Comparison of ENCODE assay signal across 2 worm cellular contexts in genomic region chrIII:7162065-7162762, ce11.
TF ChIP-seq lines count a peak whose summit lies in the region.

Gene syf-2 (minus strand): TSS chrIII:7162115.
Gene K04G7.1 (plus strand): TSS chrIII:7162712.

TF ChIP-seq in whole organism, L4 larva, 104 proteins besides CTCF, POLR2A, EP300 and RAD21 (continued from another document):
- no peak for TF ChIP-seq dmd-8 (GFP tag; IDR thresholded peaks at IDR 0.05; lab: Robert Waterston, UW)
- peak; percentile 63 for TF ChIP-seq lin-1 (GFP tag; IDR thresholded peaks at IDR 0.05; lab: Robert Waterston, UW)
- peak; percentile 67; the same call in 1 of the 2 replicates for TF ChIP-seq egl-43 (GFP tag; IDR thresholded peaks at IDR 0.05; lab: Robert Waterston, UW)
- TF ChIP-seq arid-1 (GFP tag; conservative IDR thresholded peaks at IDR 0.05; lab: Robert Waterston, UW) = peak; percentile 78
- peak; percentile 80 for TF ChIP-seq zfp-2 (tag; optimal IDR thresholded peaks at IDR 0.05; lab: Kevin White, UChicago)
- peak; percentile 2 for TF ChIP-seq zag-1 (tag; optimal IDR thresholded peaks at IDR 0.05; lab: Kevin White, UChicago)
- no peak for TF ChIP-seq php-3 (GFP tag; IDR thresholded peaks at IDR 0.05; lab: Robert Waterston, UW)
- TF ChIP-seq T20F7.1 (GFP tag; optimal IDR thresholded peaks at IDR 0.05; lab: Kevin White, UChicago) = peak; percentile 91
- TF ChIP-seq nhr-237 (tag; optimal IDR thresholded peaks at IDR 0.05; lab: Kevin White, UChicago) = no peak
- TF ChIP-seq dmd-6 (GFP tag; IDR thresholded peaks at IDR 0.05; lab: Robert Waterston, UW) = peak; percentile 84
- TF ChIP-seq nhr-102 (tag; optimal IDR thresholded peaks at IDR 0.05; lab: Kevin White, UChicago) = peak; percentile 48
- TF ChIP-seq hlh-30 (tag; optimal IDR thresholded peaks at IDR 0.05; lab: Kevin White, UChicago; ENCODE audit: insufficient read depth) = peak; percentile 94
- TF ChIP-seq nhr-28 (tag; optimal IDR thresholded peaks at IDR 0.05; lab: Kevin White, UChicago) = peak; percentile 76
- peak; percentile 91 for TF ChIP-seq lin-38 (GFP tag; IDR thresholded peaks at IDR 0.05; lab: Robert Waterston, UW)
- no peak for TF ChIP-seq daf-12 (tag; optimal IDR thresholded peaks at IDR 0.05; lab: Kevin White, UChicago)
- TF ChIP-seq nhr-6 (tag; optimal IDR thresholded peaks at IDR 0.05; lab: Kevin White, UChicago) = peak; percentile 78
- TF ChIP-seq mdl-1 (tag; optimal IDR thresholded peaks at IDR 0.05; lab: Kevin White, UChicago) = peak in 1 of 2 experiments; percentile 48
- peak; percentile 42; the same call in 1 of the 2 replicates for TF ChIP-seq madf-9 (GFP tag; conservative IDR thresholded peaks at IDR 0.05; lab: Robert Waterston, UW)
- no peak for TF ChIP-seq snpc-1.2 (GFP tag; IDR thresholded peaks at IDR 0.05; lab: Robert Waterston, UW)
- TF ChIP-seq fos-1 (tag; optimal IDR thresholded peaks at IDR 0.05; lab: Kevin White, UChicago) = no peak
- TF ChIP-seq dve-1 (tag; optimal IDR thresholded peaks at IDR 0.05; lab: Kevin White, UChicago; ENCODE audit: insufficient read depth) = peak; percentile 90
- TF ChIP-seq Y5F2A.4 (GFP tag; optimal IDR thresholded peaks at IDR 0.05; lab: Kevin White, UChicago) = no peak
- TF ChIP-seq R02D3.7 (tag; optimal IDR thresholded peaks at IDR 0.05; lab: Kevin White, UChicago) = no peak
- TF ChIP-seq Y48G9A.11 (GFP tag; IDR thresholded peaks at IDR 0.05; lab: Robert Waterston, UW) = 0 out of 2 replicates have a peak, but pooled peaks have one; percentile 37
- TF ChIP-seq ztf-7 (tag; optimal IDR thresholded peaks at IDR 0.05; lab: Kevin White, UChicago) = peak; percentile 17
- TF ChIP-seq mep-1 (tag; optimal IDR thresholded peaks at IDR 0.05; lab: Kevin White, UChicago) = peak; percentile 96
- TF ChIP-seq nhr-25 (tag; optimal IDR thresholded peaks at IDR 0.05; lab: Kevin White, UChicago; ENCODE audit: borderline replicate concordance, insufficient read depth) = peak; percentile 45
- TF ChIP-seq unc-39 (tag; optimal IDR thresholded peaks at IDR 0.05; lab: Kevin White, UChicago) = no peak
- peak; percentile 86 for TF ChIP-seq nhr-42 (GFP tag; IDR thresholded peaks at IDR 0.05; lab: Robert Waterston, UW)
- peak; percentile 98 for TF ChIP-seq lin-13 (GFP tag; optimal IDR thresholded peaks at IDR 0.05; lab: Kevin White, UChicago)
- no peak for TF ChIP-seq madf-5 (GFP tag; IDR thresholded peaks at IDR 0.05; lab: Robert Waterston, UW)
- peak; percentile 14 to 26 for TF ChIP-seq daf-16 (GFP tag; optimal IDR thresholded peaks at IDR 0.05; lab: Kevin White, UChicago)
- TF ChIP-seq daf-16 (tag; optimal IDR thresholded peaks at IDR 0.05; lab: Kevin White, UChicago) = peak; percentile 65
- TF ChIP-seq nhr-11 (tag; optimal IDR thresholded peaks at IDR 0.05; lab: Kevin White, UChicago) = peak; percentile 85

TF ChIP-seq in whole organism, late embryonic, 69 proteins besides CTCF, POLR2A, EP300 and RAD21 (continued from another document):
- TF ChIP-seq ceh-22 (tag; optimal IDR thresholded peaks at IDR 0.05; lab: Kevin White, UChicago) (no peak), C08G9.2 (tag; optimal IDR thresholded peaks at IDR 0.05; lab: Kevin White, UChicago) (no peak), ceh-30 (tag; optimal IDR thresholded peaks at IDR 0.05; lab: Kevin White, UChicago) (no peak)
